Fruit fly (Drosophila melanogaster) whole organism, pupa: ENCODE results near the gene CG15382.

Source experiments
- CG10348 ChIP-seq: fragments of 200-800 bp; sonication (Bioruptor generic); IDR thresholded peaks from 2 replicates; pipeline ENCODE4 v1.3.6; 2022; ENCODE audit warnings: missing biosample characterization, missing genetic modification characterization
- CG12605 ChIP-seq: fragments of 200-800 bp; sonication (Bioruptor generic); IDR thresholded peaks from 2 replicates; pipeline ENCODE4 v1.3.6; 2022; ENCODE audit warnings: missing biosample characterization, missing genetic modification characterization
- CG13204 ChIP-seq: fragments of 200-800 bp; sonication (Bioruptor generic); optimal IDR thresholded peaks from 2 replicates; lab custom pipeline; 2018; ENCODE audit warnings: missing biosample characterization, mild to moderate bottlenecking, missing genetic modification characterization, moderate library complexity
- CG14655 ChIP-seq: fragments of 200-800 bp; sonication (Bioruptor generic); optimal IDR thresholded peaks from 3 replicates; lab custom pipeline; 2017; ENCODE audit warnings: mild to moderate bottlenecking, missing biosample characterization, missing genetic modification reagents, missing genetic modification characterization
- CG15710 ChIP-seq: fragments of 200-800 bp; sonication (Bioruptor generic); optimal IDR thresholded peaks from 2 replicates; lab custom pipeline; 2018; ENCODE audit warnings: missing biosample characterization, mild to moderate bottlenecking, missing genetic modification characterization, moderate library complexity
- CG17806 ChIP-seq: fragments of 200-800 bp; sonication (Bioruptor generic); optimal IDR thresholded peaks from 2 replicates; lab custom pipeline; 2018; ENCODE audit warnings: missing biosample characterization, mild to moderate bottlenecking, missing genetic modification characterization, moderate library complexity
- CG32121 ChIP-seq: fragments of 200-800 bp; sonication (Bioruptor generic); IDR thresholded peaks from 2 replicates; pipeline ENCODE4 v1.3.6; 2022; ENCODE audit warnings: missing biosample characterization, missing genetic modification characterization
- CG34367 ChIP-seq: fragments of 200-800 bp; sonication (Bioruptor generic); optimal IDR thresholded peaks from 2 replicates; lab custom pipeline; 2018; ENCODE audit warnings: missing biosample characterization, mild to moderate bottlenecking, missing genetic modification characterization
- CG4496 ChIP-seq: fragments of 200-800 bp; sonication (Bioruptor generic); IDR thresholded peaks from 3 replicates; pipeline ENCODE4 v1.3.6; 2022; ENCODE audit warnings: missing biosample characterization, missing genetic modification characterization
- CG8159 ChIP-seq: fragments of 200-800 bp; sonication (Bioruptor generic); optimal IDR thresholded peaks from 3 replicates; lab custom pipeline; 2018; ENCODE audit warnings: missing biosample characterization, mild to moderate bottlenecking, missing genetic modification characterization, moderate library complexity
- CG8301 ChIP-seq: fragments of 200-800 bp; sonication (Bioruptor generic); optimal IDR thresholded peaks from 2 replicates; lab custom pipeline; 2018; ENCODE audit warnings: missing biosample characterization, mild to moderate bottlenecking, missing genetic modification characterization
- CG9948 ChIP-seq: fragments of 200-800 bp; sonication (Bioruptor generic); optimal IDR thresholded peaks from 2 replicates; lab custom pipeline; 2018; ENCODE audit warnings: missing biosample characterization, mild to moderate bottlenecking, missing genetic modification characterization, moderate library complexity
- D1 ChIP-seq: fragments of 200-800 bp; sonication (Bioruptor generic); optimal IDR thresholded peaks from 2 replicates; lab custom pipeline; 2018; ENCODE audit warnings: missing biosample characterization, mild to moderate bottlenecking, missing genetic modification characterization, moderate library complexity
- EcR ChIP-seq: fragments of 200-800 bp; sonication (Bioruptor generic); optimal IDR thresholded peaks from 3 replicates; lab custom pipeline; 2019; ENCODE audit warnings: missing biosample characterization, missing genetic modification characterization, mild to moderate bottlenecking, moderate library complexity, missing genetic modification reagents
- Ets98B ChIP-seq: fragments of 200-800 bp; sonication (Bioruptor generic); IDR thresholded peaks from 2 replicates; pipeline ENCODE4 v1.3.6; 2022; ENCODE audit warnings: missing biosample characterization, missing genetic modification characterization
- Pif1A ChIP-seq: fragments of 200-800 bp; sonication (Bioruptor generic); optimal IDR thresholded peaks from 3 replicates; lab custom pipeline; 2016; ENCODE audit warnings: missing biosample characterization, missing genetic modification characterization
- Pif1B ChIP-seq: fragments of 200-800 bp; sonication (Bioruptor generic); optimal IDR thresholded peaks from 3 replicates; lab custom pipeline; 2016; ENCODE audit warnings: missing biosample characterization, missing genetic modification characterization
- Snoo ChIP-seq: fragments of 200-800 bp; sonication (Bioruptor generic); optimal IDR thresholded peaks from 3 replicates; lab custom pipeline; 2017; ENCODE audit warnings: missing biosample characterization, mild to moderate bottlenecking, missing genetic modification characterization, inconsistent platforms
- fd96Ca ChIP-seq: fragments of 200-800 bp; sonication (Bioruptor generic); IDR thresholded peaks from 3 replicates; pipeline ENCODE4 v1.3.6; 2022; ENCODE audit warnings: missing biosample characterization, missing genetic modification characterization
- gl ChIP-seq: fragments of 200-800 bp; sonication (Bioruptor generic); optimal IDR thresholded peaks from 2 replicates; lab custom pipeline; 2018; ENCODE audit warnings: missing biosample characterization, mild to moderate bottlenecking, missing genetic modification characterization
- rn ChIP-seq: fragments of 200-800 bp; sonication (Bioruptor generic); IDR thresholded peaks from 2 replicates; pipeline ENCODE4 v1.3.6; 2022; ENCODE audit warnings: missing biosample characterization, missing genetic modification characterization

CG15382 gene

DNA sequence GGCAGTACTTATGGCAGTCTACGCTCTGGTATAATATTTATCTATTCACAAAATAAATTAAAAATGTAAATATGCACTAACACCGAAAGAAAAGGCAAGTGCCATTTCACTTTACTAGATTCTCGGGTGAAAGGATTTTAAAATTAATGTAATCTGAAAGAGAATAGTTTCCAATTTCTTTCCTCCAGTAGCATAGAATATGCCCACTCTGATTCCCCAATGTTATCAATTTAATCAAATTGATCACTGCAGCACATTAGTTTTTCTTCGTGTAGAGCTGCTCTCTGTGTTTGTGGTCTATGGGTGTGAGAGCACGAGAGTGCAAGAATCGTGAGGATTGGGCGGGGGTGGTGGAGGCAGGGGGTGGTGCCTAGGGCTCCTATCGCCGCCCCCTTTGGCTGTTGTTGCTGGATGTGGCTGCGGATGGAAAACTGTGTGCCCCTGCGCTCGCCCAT, 45.6 kb downstream of the CG15382 start:
- peak; percentile 98 for TF ChIP-seq CG14655 (GFP tag; lab: Kevin White, UChicago)
- peak; percentile 75 for TF ChIP-seq Snoo (tag; lab: Kevin White, UChicago)
- peak; percentile 90 for TF ChIP-seq CG32121
- peak; percentile 86 for TF ChIP-seq Pif1B (GFP tag; lab: Kevin White, UChicago)
- peak; percentile 84 for TF ChIP-seq Ets98B (GFP tag; lab: Robert Waterston, UW)
- TF ChIP-seq CG4496, result peak; percentile 93
- TF ChIP-seq fd96Ca (GFP tag; lab: Robert Waterston, UW), result peak; percentile 89
- peak; percentile 91 for TF ChIP-seq Pif1A (GFP tag; lab: Kevin White, UChicago)
- TF ChIP-seq CG12605 (GFP tag; lab: Robert Waterston, UW), result peak; percentile 70; the same call in 1 of the 2 replicates
- TF ChIP-seq gl (tag; lab: Kevin White, UChicago), result peak; percentile 62
- peak; percentile 39; the same call in 1 of the 2 replicates for TF ChIP-seq CG10348 (GFP tag; lab: Robert Waterston, UW)
- TF ChIP-seq CG34367 (tag; lab: Kevin White, UChicago), result peak; percentile 82
- TF ChIP-seq CG8159 (tag; lab: Kevin White, UChicago), result peak; percentile 90
- peak; percentile 88 for TF ChIP-seq CG15710 (tag; lab: Kevin White, UChicago)
- TF ChIP-seq CG17806 (tag; lab: Kevin White, UChicago), result peak; percentile 90
- TF ChIP-seq CG13204 (GFP tag; lab: Kevin White, UChicago), result peak; percentile 11
- peak; percentile 67; the same call in 1 of the 2 replicates for TF ChIP-seq rn (GFP tag; lab: Robert Waterston, UW)
- peak; percentile 77 for TF ChIP-seq D1 (tag; lab: Kevin White, UChicago)
- peak; percentile 95 for TF ChIP-seq CG8301 (tag; lab: Kevin White, UChicago)
- no peak for TF ChIP-seq EcR
- TF ChIP-seq CG9948, result peak; percentile 93

DNA sequence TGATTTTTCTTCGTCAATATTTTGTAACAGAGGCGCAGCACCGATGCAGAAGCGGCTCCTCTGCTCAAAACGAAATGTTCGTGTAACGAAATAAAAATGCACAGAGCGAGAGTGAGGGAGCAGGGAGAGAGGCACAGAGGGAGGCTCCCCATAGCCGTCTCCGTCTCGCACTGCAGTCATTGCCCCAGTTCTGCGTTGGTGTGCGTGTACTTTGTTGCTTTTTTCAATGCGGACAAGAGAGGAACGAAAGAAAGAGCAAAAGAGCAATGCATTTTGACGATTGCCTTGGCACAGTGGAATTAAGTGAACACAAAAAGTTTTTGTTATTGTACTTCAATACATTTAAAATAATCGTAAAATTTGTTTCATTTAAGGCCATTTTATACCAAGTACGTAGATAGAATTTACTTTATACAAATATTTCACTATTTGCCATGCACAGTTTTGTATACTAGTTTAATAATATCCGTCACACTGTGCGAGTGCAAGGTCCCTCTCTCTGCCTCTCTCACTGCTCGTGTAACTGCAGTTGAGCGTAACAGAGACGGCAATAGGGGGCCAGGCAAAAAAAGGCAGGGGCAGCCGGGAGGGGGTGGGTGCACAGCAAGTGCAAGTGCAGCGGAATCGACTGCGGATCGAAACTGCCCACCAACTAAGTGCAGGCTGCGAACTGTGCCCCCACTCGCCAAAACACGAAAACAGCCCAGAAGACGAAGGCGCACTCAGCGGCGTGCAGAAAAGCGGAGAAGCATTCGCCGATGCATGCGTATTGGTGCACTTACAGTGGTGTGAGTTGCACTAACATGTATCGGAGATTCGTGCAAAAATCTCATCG, 46.7 kb downstream of the CG15382 start:
- TF ChIP-seq gl (tag; lab: Kevin White, UChicago) (peak; percentile 99), CG4496 (peak; percentile 100), CG12605 (GFP tag; lab: Robert Waterston, UW) (peak; percentile 100), Snoo (tag; lab: Kevin White, UChicago) (peak; percentile 100), CG13204 (GFP tag; lab: Kevin White, UChicago) (peak; percentile 98), CG9948 (peak; percentile 100), CG14655 (GFP tag; lab: Kevin White, UChicago) (peak; percentile 100), EcR (peak; percentile 99), CG32121 (peak; percentile 100), rn (GFP tag; lab: Robert Waterston, UW) (peak; percentile 99), CG8159 (tag; lab: Kevin White, UChicago) (peak; percentile 100), D1 (tag; lab: Kevin White, UChicago) (peak; percentile 99), CG10348 (GFP tag; lab: Robert Waterston, UW) (peak; percentile 97), CG17806 (tag; lab: Kevin White, UChicago) (peak; percentile 100), fd96Ca (GFP tag; lab: Robert Waterston, UW) (peak; percentile 99), CG34367 (tag; lab: Kevin White, UChicago) (peak; percentile 100), CG15710 (tag; lab: Kevin White, UChicago) (peak; percentile 100), Ets98B (GFP tag; lab: Robert Waterston, UW) (peak; percentile 100), CG8301 (tag; lab: Kevin White, UChicago) (peak; percentile 100), Pif1B (GFP tag; lab: Kevin White, UChicago) (peak; percentile 100), Pif1A (GFP tag; lab: Kevin White, UChicago) (peak; percentile 100)

DNA sequence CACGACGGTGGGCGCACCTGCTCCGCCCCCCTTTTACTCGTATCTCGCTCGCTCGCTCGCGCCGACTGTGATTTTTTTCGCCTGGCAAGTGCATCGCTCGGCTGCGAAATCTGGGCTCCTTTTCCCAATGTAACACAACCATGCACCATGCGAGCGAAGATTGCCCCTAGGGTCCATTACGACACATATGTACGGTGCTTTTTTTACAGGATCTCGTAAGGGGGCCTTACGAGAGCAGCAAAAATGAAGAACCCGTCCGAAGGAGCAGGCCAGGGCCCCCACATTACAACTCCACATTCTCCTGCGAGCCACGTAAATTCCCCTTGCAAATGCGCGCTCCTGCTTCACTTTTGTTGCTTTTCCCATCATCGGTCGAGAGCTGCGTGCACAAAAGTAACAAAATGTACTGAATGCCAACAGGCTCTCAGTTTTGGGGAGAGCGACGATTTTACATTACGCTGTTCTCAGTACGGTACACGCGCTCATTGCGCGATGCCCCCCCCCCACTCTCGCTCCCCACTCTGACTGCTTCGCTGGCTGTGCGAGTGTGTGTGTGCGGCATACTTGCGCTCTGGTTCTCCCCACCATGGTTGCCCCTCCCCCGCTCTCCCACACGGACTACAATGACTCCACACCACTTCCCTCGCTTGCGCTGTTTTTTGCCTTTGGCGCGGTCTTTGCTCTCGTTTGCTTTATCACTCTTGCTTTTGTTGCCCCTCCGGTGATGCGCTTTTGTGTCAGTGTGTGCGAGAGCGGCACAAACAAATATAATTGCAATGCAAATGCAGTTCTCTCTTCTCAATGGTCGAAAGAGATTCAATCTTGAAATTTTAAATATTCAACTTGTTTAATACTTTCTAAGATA, 47.5 kb downstream of the CG15382 start:
- TF ChIP-seq CG32121 (peak; percentile 86), CG15710 (tag; lab: Kevin White, UChicago) (no peak), Snoo (tag; lab: Kevin White, UChicago) (peak; percentile 31), CG9948 (no peak), Pif1A (GFP tag; lab: Kevin White, UChicago) (peak; percentile 30), EcR (peak; percentile 100), CG12605 (GFP tag; lab: Robert Waterston, UW) (peak; percentile 29; the same call in 1 of the 2 replicates), D1 (tag; lab: Kevin White, UChicago) (no peak), fd96Ca (GFP tag; lab: Robert Waterston, UW) (peak; percentile 81; the same call in 2 of the 3 replicates), CG14655 (GFP tag; lab: Kevin White, UChicago) (peak; percentile 64), Ets98B (GFP tag; lab: Robert Waterston, UW) (peak; percentile 88), CG8301 (tag; lab: Kevin White, UChicago) (peak; percentile 56), CG4496 (peak; percentile 85), CG8159 (tag; lab: Kevin White, UChicago) (peak; percentile 50), CG13204 (GFP tag; lab: Kevin White, UChicago) (peak; percentile 96), CG34367 (tag; lab: Kevin White, UChicago) (no peak), Pif1B (GFP tag; lab: Kevin White, UChicago) (peak; percentile 49), CG10348 (GFP tag; lab: Robert Waterston, UW) (0 out of 2 replicates have a peak, but pooled peaks have one; percentile 6), rn (GFP tag; lab: Robert Waterston, UW) (peak; percentile 57; the same call in 1 of the 2 replicates), CG17806 (tag; lab: Kevin White, UChicago) (no peak), gl (tag; lab: Kevin White, UChicago) (peak; percentile 32)
- TF ChIP-seq, all 21 proteins: peak for 16
